Fruit fly (Drosophila melanogaster) Kc167 (cell line): ENCODE results near the gene IA-2.

Experiments
- Myc ChIP-seq: fragments of >200 bp; optimal IDR thresholded peaks from 2 replicates; lab custom pipeline; 2017; ENCODE audit warnings: missing external identifiers
- h ChIP-seq: fragments of >200 bp; optimal IDR thresholded peaks from 3 replicates; lab custom pipeline; 2018; ENCODE audit warnings: missing external identifiers
- psq ChIP-seq: fragments of >200 bp; optimal IDR thresholded peaks from 2 replicates; lab custom pipeline; 2017; ENCODE audit warnings: missing external identifiers
- ttk ChIP-seq: sonication (Bioruptor generic); optimal IDR thresholded peaks from 2 replicates; lab custom pipeline; 2017; ENCODE audit warnings: missing external identifiers

DNA sequence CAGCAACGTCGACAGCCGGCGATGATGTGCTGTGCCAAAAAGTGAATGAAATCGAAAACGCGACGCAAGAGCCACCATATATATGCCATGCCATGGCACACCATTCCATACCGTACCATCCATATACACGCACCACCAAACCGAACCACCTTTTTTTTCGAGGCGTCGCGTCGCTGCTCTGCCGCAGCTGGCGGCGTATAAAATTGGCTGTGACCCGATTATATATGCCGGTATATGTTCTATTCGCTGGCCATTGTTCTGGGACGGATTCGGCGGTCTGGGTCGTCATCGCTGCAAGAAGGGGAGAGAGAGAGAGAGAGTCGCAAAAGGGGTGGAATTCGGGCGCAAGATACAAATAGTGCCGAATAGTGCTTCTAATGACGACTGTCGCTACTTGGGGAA lies 40.0 kb downstream of the IA-2 start:
- TF ChIP-seq Myc (lab: Kevin White, UChicago) (no peak), h (no peak), psq (no peak), ttk (lab: Kevin White, UChicago) (no peak)
